Fruit fly (Drosophila melanogaster) whole organism, embryonic: ENCODE measurements around the gene dyl.
A peak's percentile ranks its signal among the peaks of the same experiment; 100 is the strongest.

Source experiments
- Atf-2 ChIP-seq: fragments of 200-800 bp; sonication (Bioruptor generic); optimal IDR thresholded peaks from 2 replicates; lab custom pipeline; 2016; ENCODE audit warnings: missing biosample characterization, missing genetic modification characterization
- B-H2 ChIP-seq: fragments of 200-800 bp; sonication (Bioruptor generic); optimal IDR thresholded peaks from 2 replicates; lab custom pipeline; 2018; ENCODE audit warnings: missing biosample characterization, mild to moderate bottlenecking, missing genetic modification characterization
- BEAF-32 ChIP-seq: fragments of 200-800 bp; sonication (Bioruptor generic); optimal IDR thresholded peaks from 3 replicates; lab custom pipeline; 2017; ENCODE audit warnings: missing biosample characterization, missing genetic modification characterization, mild to moderate bottlenecking, moderate library complexity, missing genetic modification reagents
- CG12299 ChIP-seq: fragments of 200-800 bp; sonication (Bioruptor generic); optimal IDR thresholded peaks from 2 replicates; lab custom pipeline; 2018; ENCODE audit warnings: missing biosample characterization, mild to moderate bottlenecking, missing genetic modification characterization
- CG12659 ChIP-seq: fragments of 200-800 bp; sonication (Bioruptor generic); optimal IDR thresholded peaks from 3 replicates; lab custom pipeline; 2017; ENCODE audit warnings: mild to moderate bottlenecking, missing biosample characterization, missing genetic modification reagents, missing genetic modification characterization
- CG13775 ChIP-seq: fragments of 200-800 bp; sonication (Bioruptor generic); optimal IDR thresholded peaks from 3 replicates; lab custom pipeline; 2017; ENCODE audit warnings: missing biosample characterization, mild to moderate bottlenecking, missing genetic modification characterization
- CG14710 ChIP-seq: fragments of 200-800 bp; sonication (Bioruptor generic); optimal IDR thresholded peaks from 3 replicates; lab custom pipeline; 2019; ENCODE audit warnings: missing biosample characterization, mild to moderate bottlenecking, missing genetic modification characterization, moderate library complexity
- CG15514 ChIP-seq: fragments of 200-800 bp; sonication (Bioruptor generic); optimal IDR thresholded peaks from 3 replicates; lab custom pipeline; 2017; ENCODE audit warnings: missing biosample characterization, missing genetic modification characterization, mild to moderate bottlenecking, moderate library complexity, missing genetic modification reagents
- CG16779 ChIP-seq: fragments of 200-800 bp; sonication (Bioruptor generic); IDR thresholded peaks from 2 replicates; pipeline ENCODE4 v1.3.6; 2022; ENCODE audit warnings: missing biosample characterization, missing genetic modification characterization
- CG17186 ChIP-seq: fragments of 200-800 bp; sonication (Bioruptor generic); optimal IDR thresholded peaks from 3 replicates; lab custom pipeline; 2017; ENCODE audit warnings: missing biosample characterization, missing genetic modification reagents, missing genetic modification characterization
- CG17328 ChIP-seq: fragments of 200-800 bp; sonication (Bioruptor generic); IDR thresholded peaks from 2 replicates; pipeline ENCODE4 v1.3.6; 2022; ENCODE audit warnings: missing biosample characterization, missing genetic modification characterization
- CG2116 ChIP-seq: fragments of 200-800 bp; sonication (Bioruptor generic); optimal IDR thresholded peaks from 3 replicates; lab custom pipeline; 2018; ENCODE audit warnings: missing biosample characterization, mild to moderate bottlenecking, missing genetic modification characterization
- CG2120 ChIP-seq: fragments of 200-800 bp; sonication (Bioruptor generic); optimal IDR thresholded peaks from 3 replicates; lab custom pipeline; 2016; ENCODE audit warnings: missing biosample characterization, missing genetic modification characterization
- CG34376 ChIP-seq: fragments of 200-800 bp; sonication (Bioruptor generic); optimal IDR thresholded peaks from 2 replicates; lab custom pipeline; 2018; ENCODE audit warnings: missing biosample characterization, mild to moderate bottlenecking, missing genetic modification characterization
- CG5245 ChIP-seq: fragments of 200-800 bp; sonication (Bioruptor generic); optimal IDR thresholded peaks from 3 replicates; lab custom pipeline; 2016; ENCODE audit warnings: missing biosample characterization, missing genetic modification characterization
- CG5953 ChIP-seq: fragments of 200-800 bp; sonication (Bioruptor generic); IDR thresholded peaks from 2 replicates; pipeline ENCODE4 v1.3.6; 2022; ENCODE audit warnings: missing biosample characterization, missing genetic modification characterization
- CG6272 ChIP-seq: fragments of 200-800 bp; sonication (Bioruptor generic); IDR thresholded peaks from 2 replicates; pipeline ENCODE4 v1.3.6; 2022; ENCODE audit warnings: missing biosample characterization, missing genetic modification characterization
- CG7928 ChIP-seq: fragments of 200-800 bp; sonication (Bioruptor generic); optimal IDR thresholded peaks from 2 replicates; lab custom pipeline; 2017; ENCODE audit warnings: missing biosample characterization, mild to moderate bottlenecking, missing genetic modification characterization
- CG9797 ChIP-seq: fragments of 200-800 bp; sonication (Bioruptor generic); optimal IDR thresholded peaks from 3 replicates; lab custom pipeline; 2018; ENCODE audit warnings: missing biosample characterization, mild to moderate bottlenecking, missing genetic modification characterization
- Doc3 ChIP-seq: fragments of 200-800 bp; sonication (Bioruptor generic); IDR thresholded peaks from 3 replicates; pipeline ENCODE4 v1.3.6; 2022; ENCODE audit warnings: missing biosample characterization, missing genetic modification characterization; ENCODE audit not compliant: partially characterized antibody
- E2f2 ChIP-seq: fragments of 200-800 bp; sonication (Bioruptor generic); IDR thresholded peaks from 2 replicates; pipeline ENCODE4 v1.3.6; 2022; ENCODE audit warnings: missing biosample characterization, missing genetic modification characterization
- Ets65A ChIP-seq: fragments of 200-800 bp; sonication (Bioruptor generic); peaks from one replicate; lab custom pipeline; 2016; ENCODE audit warnings: missing biosample characterization, missing genetic modification characterization
- Fer1 ChIP-seq: fragments of 200-800 bp; sonication (Bioruptor generic); optimal IDR thresholded peaks from 2 replicates; lab custom pipeline; 2017; ENCODE audit warnings: missing biosample characterization, mild to moderate bottlenecking, missing genetic modification characterization
- MBD-R2 ChIP-seq: fragments of 200-800 bp; sonication (Bioruptor generic); IDR thresholded peaks from 2 replicates; pipeline ENCODE4 v1.3.6; 2022; ENCODE audit warnings: missing biosample characterization, missing genetic modification characterization
- Med ChIP-seq: fragments of 200-800 bp; sonication (Bioruptor generic); peaks from one replicate; lab custom pipeline; 2016; ENCODE audit warnings: missing biosample characterization, missing genetic modification characterization, mild to moderate bottlenecking, inconsistent platforms, moderate library complexity
- Oaz ChIP-seq: fragments of 200-800 bp; sonication (Bioruptor generic); IDR thresholded peaks from 2 replicates; pipeline ENCODE4 v1.3.6; 2022; ENCODE audit warnings: missing biosample characterization, missing genetic modification characterization
- Oli ChIP-seq: fragments of 200-800 bp; sonication (Bioruptor generic); optimal IDR thresholded peaks from 2 replicates; lab custom pipeline; 2018; ENCODE audit warnings: missing biosample characterization, mild to moderate bottlenecking, missing genetic modification characterization, moderate library complexity
- Opbp ChIP-seq: fragments of 200-800 bp; sonication (Bioruptor generic); IDR thresholded peaks from 3 replicates; pipeline ENCODE4 v1.3.6; 2022; ENCODE audit warnings: missing biosample characterization, missing genetic modification characterization; ENCODE audit not compliant: partially characterized antibody
- Rfx ChIP-seq: fragments of 200-800 bp; sonication (Bioruptor generic); IDR thresholded peaks from 2 replicates; pipeline ENCODE4 v1.3.6; 2022; ENCODE audit warnings: missing biosample characterization, missing genetic modification characterization
- Scr ChIP-seq: fragments of 200-800 bp; sonication (Bioruptor generic); IDR thresholded peaks from 2 replicates; pipeline ENCODE4 v1.3.6; 2022; ENCODE audit warnings: missing biosample characterization, missing genetic modification characterization; ENCODE audit not compliant: partially characterized antibody
- Ssrp ChIP-seq: fragments of 200-800 bp; sonication (Bioruptor generic); optimal IDR thresholded peaks from 2 replicates; lab custom pipeline; 2018; ENCODE audit warnings: missing biosample characterization, mild to moderate bottlenecking, missing genetic modification characterization, moderate library complexity
- Usf ChIP-seq: fragments of 200-800 bp; sonication (Bioruptor generic); optimal IDR thresholded peaks from 2 replicates; lab custom pipeline; 2017; ENCODE audit warnings: missing genotype, missing biosample characterization, missing genetic modification characterization
- YL-1 ChIP-seq: fragments of 200-800 bp; sonication (Bioruptor generic); optimal IDR thresholded peaks from 3 replicates; lab custom pipeline; 2017; ENCODE audit warnings: missing biosample characterization, mild to moderate bottlenecking, missing genetic modification characterization
- ash1 ChIP-seq: fragments of 200-800 bp; sonication (Bioruptor generic); optimal IDR thresholded peaks from 2 replicates; lab custom pipeline; 2018; ENCODE audit warnings: missing biosample characterization, mild to moderate bottlenecking, missing genetic modification characterization
- bigmax ChIP-seq: fragments of 200-800 bp; sonication (Bioruptor generic); optimal IDR thresholded peaks from 2 replicates; lab custom pipeline; 2018; ENCODE audit warnings: missing biosample characterization, mild to moderate bottlenecking, missing genetic modification characterization
- ci ChIP-seq: fragments of 200-800 bp; sonication (Bioruptor generic); IDR thresholded peaks from 3 replicates; pipeline ENCODE4 v1.3.6; 2022; ENCODE audit warnings: missing biosample characterization, missing genetic modification characterization
- exex ChIP-seq: fragments of 200-800 bp; sonication (Bioruptor generic); optimal IDR thresholded peaks from 4 replicates; lab custom pipeline; 2018; ENCODE audit warnings: missing biosample characterization, mild to moderate bottlenecking, missing genetic modification characterization, moderate library complexity
- ftz-f1 ChIP-seq: fragments of 200-800 bp; sonication (Bioruptor generic); optimal IDR thresholded peaks from 2 replicates; lab custom pipeline; 2016; ENCODE audit warnings: missing biosample characterization, missing genetic modification characterization
- gfzf ChIP-seq: fragments of 200-800 bp; sonication (Bioruptor generic); optimal IDR thresholded peaks from 2 replicates; lab custom pipeline; 2016; ENCODE audit warnings: missing biosample characterization, mild to moderate bottlenecking, missing genetic modification characterization, moderate library complexity
- knrl ChIP-seq: fragments of 200-800 bp; sonication (Bioruptor generic); IDR thresholded peaks from 3 replicates; pipeline ENCODE4 v1.3.6; 2022; ENCODE audit warnings: missing biosample characterization, missing genetic modification characterization; ENCODE audit not compliant: partially characterized antibody
- lbe ChIP-seq: fragments of 200-800 bp; sonication (Bioruptor generic); optimal IDR thresholded peaks from 2 replicates; lab custom pipeline; 2016; ENCODE audit warnings: missing biosample characterization, mild to moderate bottlenecking, missing genetic modification characterization
- lilli ChIP-seq: fragments of 200-800 bp; sonication (Bioruptor generic); optimal IDR thresholded peaks from 3 replicates; lab custom pipeline; 2016; ENCODE audit warnings: missing biosample characterization, missing genetic modification characterization
- phol ChIP-seq: fragments of 200-800 bp; sonication (Bioruptor generic); optimal IDR thresholded peaks from 3 replicates; lab custom pipeline; 2018; ENCODE audit warnings: missing biosample characterization, mild to moderate bottlenecking, missing genetic modification characterization, moderate library complexity
- pnt ChIP-seq: fragments of 200-800 bp; sonication (Bioruptor generic); optimal IDR thresholded peaks from 3 replicates; lab custom pipeline; 2016; ENCODE audit warnings: missing biosample characterization, missing genetic modification characterization
- pzg ChIP-seq: fragments of 200-800 bp; sonication (Bioruptor generic); optimal IDR thresholded peaks from 3 replicates; lab custom pipeline; 2018; ENCODE audit warnings: missing biosample characterization, mild to moderate bottlenecking, missing genetic modification characterization, moderate library complexity
- row ChIP-seq: fragments of 200-800 bp; sonication (Bioruptor generic); IDR thresholded peaks from 3 replicates; pipeline ENCODE4 v1.3.6; 2022; ENCODE audit warnings: missing biosample characterization, missing genetic modification characterization
- ssp ChIP-seq: fragments of 200-800 bp; sonication (Bioruptor generic); IDR thresholded peaks from 2 replicates; pipeline ENCODE4 v1.3.6; 2022; ENCODE audit warnings: missing biosample characterization, missing genetic modification characterization
- usp ChIP-seq: fragments of >200 bp; optimal IDR thresholded peaks from 2 replicates; lab custom pipeline; 2017; ENCODE audit warnings: missing biosample characterization, missing genetic modification characterization
- wor ChIP-seq: fragments of 200-800 bp; sonication (Bioruptor generic); IDR thresholded peaks from 2 replicates; pipeline ENCODE4 v1.3.6; 2022; ENCODE audit warnings: missing biosample characterization, missing genetic modification characterization

dyl gene

DNA sequence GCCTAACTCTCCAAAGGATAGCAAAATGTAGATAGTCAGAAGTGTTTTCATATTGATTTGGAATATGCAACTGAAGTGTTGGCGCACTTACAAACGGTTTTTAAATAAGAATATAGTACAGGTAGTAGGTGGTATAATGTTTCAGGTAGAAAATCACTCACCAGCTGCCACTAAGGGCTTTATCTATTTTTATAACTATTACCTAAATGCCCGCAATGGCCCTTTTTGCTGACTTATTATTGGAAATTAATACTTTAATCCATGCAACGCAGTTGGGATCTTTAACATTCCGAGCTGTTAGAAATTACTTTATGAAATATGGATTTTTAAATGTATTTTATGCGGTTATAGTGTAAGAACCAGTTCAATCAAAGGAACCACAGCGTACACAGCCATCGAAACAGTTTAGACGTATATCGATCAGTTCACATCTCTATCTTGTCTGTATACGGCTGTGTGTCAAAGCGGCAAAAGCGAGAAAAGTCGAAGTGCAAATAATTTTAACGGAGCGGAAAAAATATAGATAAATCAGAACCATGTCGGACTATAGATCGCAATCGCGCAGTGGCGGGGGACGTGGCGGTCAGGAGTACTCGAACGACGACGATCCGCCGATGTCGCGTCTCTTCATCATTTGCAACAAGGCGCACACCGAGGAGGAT lies 24.0 kb downstream of the dyl start, which contains the start of the genes srw and CG1316 (continued):
- TF ChIP-seq Rfx (0 out of 2 replicates have a peak, but pooled peaks have one; percentile 38), CG2116 (GFP tag; lab: Kevin White, UChicago) (peak; percentile 53), CG5953 (GFP tag; lab: Robert Waterston, UW) (no peak), Ssrp (no peak), CG2120 (peak; percentile 34), CG17328 (GFP tag; lab: Robert Waterston, UW) (no peak), CG5245 (GFP tag; lab: Kevin White, UChicago) (no peak), CG6272 (no peak), MBD-R2 (peak; percentile 75), CG14710 (tag; lab: Kevin White, UChicago) (peak; percentile 20), BEAF-32 (peak; percentile 49), B-H2 (GFP tag; lab: Kevin White, UChicago) (peak; percentile 46), CG34376 (peak; percentile 4), Atf-2 (GFP tag; lab: Kevin White, UChicago) (no peak), usp (GFP tag; lab: Kevin White, UChicago) (no peak), E2f2 (GFP tag; lab: Robert Waterston, UW) (peak; percentile 71), CG17186 (GFP tag; lab: Kevin White, UChicago) (no peak), phol (tag; lab: Kevin White, UChicago) (peak; percentile 15), Med (GFP tag; lab: Kevin White, UChicago) (peak; percentile 81), CG7928 (peak; percentile 29), Ets65A (GFP tag; lab: Kevin White, UChicago) (peak; percentile 58), pzg (GFP tag; lab: Kevin White, UChicago) (peak; percentile 60), Scr (peak; percentile 47), CG9797 (GFP tag; lab: Kevin White, UChicago) (peak; percentile 3), YL-1 (GFP tag; lab: Kevin White, UChicago) (peak; percentile 82), CG13775 (no peak), Usf (no peak), gfzf (GFP tag; lab: Kevin White, UChicago) (peak; percentile 12), lbe (GFP tag; lab: Kevin White, UChicago) (no peak), Oli (tag; lab: Kevin White, UChicago) (no peak), Doc3 (GFP tag; lab: Robert Waterston, UW) (0 out of 3 replicates have a peak, but pooled peaks have one; percentile 16), Opbp (GFP tag; lab: Robert Waterston, UW) (peak; percentile 35; the same call in 1 of the 3 replicates), knrl (peak; percentile 25; the same call in 1 of the 3 replicates), ci (GFP tag; lab: Robert Waterston, UW) (peak; percentile 60; the same call in 1 of the 3 replicates), ssp (no peak), ash1 (GFP tag; lab: Kevin White, UChicago) (no peak), CG12299 (tag; lab: Kevin White, UChicago) (no peak), pnt (GFP tag; lab: Kevin White, UChicago) (no peak), Fer1 (peak; percentile 17), exex (no peak), lilli (GFP tag; lab: Kevin White, UChicago) (peak; percentile 12), CG15514 (GFP tag; lab: Kevin White, UChicago) (peak; percentile 99), ftz-f1 (GFP tag; lab: Kevin White, UChicago) (no peak), wor (GFP tag; lab: Robert Waterston, UW) (no peak), Oaz (GFP tag; lab: Robert Waterston, UW) (no peak), CG12659 (GFP tag; lab: Kevin White, UChicago) (peak; percentile 0), CG16779 (GFP tag; lab: Robert Waterston, UW) (no peak), row (GFP tag; lab: Robert Waterston, UW) (peak; percentile 55; the same call in 1 of the 3 replicates), bigmax (peak; percentile 43)
